Worm (Caenorhabditis elegans) whole organism, late embryonic: ENCODE results near the gene C23H4.6.

Experiments used
- C38D4.7 ChIP-seq: fragments of 200-800 bp; sonication (Bioruptor generic); optimal IDR thresholded peaks from 2 replicates; lab custom pipeline; 2018; ENCODE audit warnings: mild to moderate bottlenecking, missing genetic modification characterization, moderate library complexity, missing compliant biosample characterization
- F13H6.1 ChIP-seq: sonication (generic microtip); optimal IDR thresholded peaks from 2 replicates; lab custom pipeline; 2016; ENCODE audit warnings: missing genetic modification characterization, missing compliant biosample characterization
- ceh-24 ChIP-seq: sonication (generic microtip); optimal IDR thresholded peaks from 2 replicates; lab custom pipeline; 2016; ENCODE audit warnings: mild to moderate bottlenecking, missing genetic modification characterization, missing compliant biosample characterization
- ets-4 ChIP-seq: sonication (generic microtip); optimal IDR thresholded peaks from 2 replicates; lab custom pipeline; 2016; ENCODE audit warnings: missing genetic modification characterization, missing compliant biosample characterization
- eyg-1 ChIP-seq: sonication (generic microtip); optimal IDR thresholded peaks from 2 replicates; lab custom pipeline; 2016; ENCODE audit warnings: missing genotype, missing genetic modification characterization, missing compliant biosample characterization
- nfya-1 ChIP-seq: sonication (generic microtip); optimal IDR thresholded peaks from 2 replicates; lab custom pipeline; 2017; ENCODE audit warnings: missing genetic modification characterization, mild to moderate bottlenecking, missing compliant biosample characterization, antibody characterized with exemption, moderate library complexity
- odd-2 ChIP-seq: sonication (generic microtip); optimal IDR thresholded peaks from 2 replicates; lab custom pipeline; 2017; ENCODE audit warnings: antibody characterized with exemption, mild to moderate bottlenecking, missing genetic modification characterization, missing compliant biosample characterization
- pag-3 ChIP-seq: sonication (generic microtip); optimal IDR thresholded peaks from 2 replicates; lab custom pipeline; 2016; ENCODE audit warnings: missing compliant biosample characterization, missing genetic modification characterization, borderline replicate concordance
- pqm-1 ChIP-seq: sonication (generic microtip); optimal IDR thresholded peaks from 2 replicates; lab custom pipeline; 2016; ENCODE audit warnings: missing genetic modification characterization, missing compliant biosample characterization
- tbx-2 ChIP-seq: sonication (generic microtip); optimal IDR thresholded peaks from 2 replicates; lab custom pipeline; 2016; ENCODE audit warnings: missing genetic modification characterization, missing compliant biosample characterization
- ttx-3 ChIP-seq: sonication (generic microtip); optimal IDR thresholded peaks from 2 replicates; lab custom pipeline; 2016; ENCODE audit warnings: missing genetic modification reagents, missing genetic modification characterization, missing compliant biosample characterization

DNA sequence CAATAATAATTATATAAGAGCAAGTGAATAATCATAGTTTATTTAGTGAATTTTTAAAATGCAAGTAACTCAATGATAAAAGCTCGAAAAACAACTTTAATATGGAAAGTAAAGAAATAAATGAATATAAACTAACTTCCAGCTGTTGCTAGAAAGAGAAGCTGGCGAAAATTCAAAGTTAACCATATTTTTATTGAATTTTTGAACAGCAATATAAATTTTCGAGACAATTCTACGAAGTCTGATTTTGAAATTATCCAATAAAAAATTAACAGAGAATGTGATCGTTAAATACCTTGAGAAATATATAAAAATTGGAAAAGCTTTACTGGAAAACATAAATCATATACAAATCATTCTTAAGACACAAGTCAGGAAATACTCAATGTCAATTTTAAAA lies 48.8 kb upstream of the C23H4.6 start:
- TF ChIP-seq ttx-3 (tag; lab: Kevin White, UChicago) (no peak), ets-4 (tag; lab: Kevin White, UChicago) (no peak), eyg-1 (tag; lab: Kevin White, UChicago) (no peak), tbx-2 (tag; lab: Kevin White, UChicago) (no peak), ceh-24 (no peak), F13H6.1 (no peak), nfya-1 (tag; lab: Kevin White, UChicago) (no peak), odd-2 (tag; lab: Kevin White, UChicago) (no peak), pag-3 (tag; lab: Kevin White, UChicago) (no peak), C38D4.7 (no peak), pqm-1 (tag; lab: Kevin White, UChicago) (no peak)
